Worm (Caenorhabditis elegans) whole organism, young adult: ENCODE data around the gene EEED8.15.

Experiments
- B0336.3 ChIP-seq: fragments of 200-800 bp; sonication (Bioruptor generic); IDR thresholded peaks from 2 replicates; pipeline ENCODE4 v1.3.6; 2022; ENCODE audit warnings: missing genetic modification characterization, missing compliant biosample characterization
- D2030.7 ChIP-seq: fragments of 200-800 bp; sonication (Bioruptor generic); IDR thresholded peaks from 2 replicates; pipeline ENCODE4 v1.3.6; 2022; ENCODE audit warnings: missing genetic modification reagents, missing genetic modification characterization, missing compliant biosample characterization
- F33H1.4 ChIP-seq: fragments of 200-800 bp; sonication (Bioruptor generic); IDR thresholded peaks from 2 replicates; pipeline ENCODE4 v1.3.6; 2022; ENCODE audit warnings: missing genetic modification reagents, missing genetic modification characterization, missing compliant biosample characterization
- K11D2.4 ChIP-seq: fragments of 200-800 bp; sonication (Bioruptor generic); IDR thresholded peaks from 2 replicates; pipeline ENCODE4 v1.3.6; 2022; ENCODE audit warnings: missing genetic modification reagents, missing genetic modification characterization, missing compliant biosample characterization
- Y53F4B.3 ChIP-seq: fragments of 200-800 bp; sonication (Bioruptor generic); IDR thresholded peaks from 2 replicates; pipeline ENCODE4 v1.3.6; 2022; ENCODE audit warnings: missing genetic modification reagents, missing genetic modification characterization, missing compliant biosample characterization
- Y95B8A.8 ChIP-seq: fragments of 200-800 bp; sonication (Bioruptor generic); IDR thresholded peaks from 2 replicates; pipeline ENCODE4 v1.3.6; 2022; ENCODE audit warnings: missing genetic modification reagents, missing genetic modification characterization, missing compliant biosample characterization
- attf-5 ChIP-seq: fragments of 200-800 bp; sonication (Bioruptor generic); optimal IDR thresholded peaks from 2 replicates; lab custom pipeline; 2018; ENCODE audit warnings: mild to moderate bottlenecking, missing genetic modification characterization, missing compliant biosample characterization
- attf-6 ChIP-seq: fragments of 200-800 bp; sonication (Bioruptor generic); IDR thresholded peaks from 2 replicates; pipeline ENCODE4 v1.3.6; 2022; ENCODE audit warnings: missing genetic modification reagents, missing genetic modification characterization, missing compliant biosample characterization
- ceh-40 ChIP-seq: fragments of 200-800 bp; sonication (Bioruptor generic); IDR thresholded peaks from 2 replicates; pipeline ENCODE4 v1.3.6; 2022; ENCODE audit warnings: missing genetic modification characterization, missing compliant biosample characterization
- ceh-58 ChIP-seq: fragments of 200-800 bp; sonication (Bioruptor generic); IDR thresholded peaks from 2 replicates; pipeline ENCODE4 v1.3.6; 2022; ENCODE audit warnings: missing genetic modification characterization, missing compliant biosample characterization
- chd-7 ChIP-seq: sonication (generic microtip); optimal IDR thresholded peaks from 2 replicates; lab custom pipeline; 2016; ENCODE audit warnings: mild to moderate bottlenecking, missing genetic modification characterization, moderate library complexity, missing compliant biosample characterization
- egl-44 ChIP-seq: fragments of 200-800 bp; sonication (Bioruptor generic); IDR thresholded peaks from 2 replicates; pipeline ENCODE4 v1.3.6; 2022; ENCODE audit warnings: missing genetic modification reagents, missing genetic modification characterization, missing compliant biosample characterization
- hlh-12 ChIP-seq: sonication (generic microtip); optimal IDR thresholded peaks from 2 replicates; lab custom pipeline; 2016; ENCODE audit warnings: missing genetic modification characterization, missing compliant biosample characterization
- hlh-26 ChIP-seq: fragments of 200-800 bp; sonication (Bioruptor generic); conservative IDR thresholded peaks from 2 replicates; pipeline ENCODE4 v1.3.6; 2022; ENCODE audit warnings: missing genetic modification reagents, missing genetic modification characterization, missing compliant biosample characterization
- lin-40 ChIP-seq: sonication (generic microtip); optimal IDR thresholded peaks from 2 replicates; lab custom pipeline; 2016; ENCODE audit warnings: missing genetic modification characterization, mild to moderate bottlenecking, missing compliant biosample characterization, missing genotype, missing genetic modification reagents
- lin-54 ChIP-seq: fragments of 200-800 bp; sonication (Bioruptor generic); optimal IDR thresholded peaks from 2 replicates; lab custom pipeline; 2018; ENCODE audit warnings: mild to moderate bottlenecking, missing genetic modification characterization, missing compliant biosample characterization
- lsl-1 ChIP-seq: fragments of 200-800 bp; sonication (Bioruptor generic); optimal IDR thresholded peaks from 2 replicates; lab custom pipeline; 2018; ENCODE audit warnings: mild to moderate bottlenecking, missing genetic modification characterization, moderate library complexity, missing compliant biosample characterization
- madf-6 ChIP-seq: fragments of 200-800 bp; sonication (Bioruptor generic); IDR thresholded peaks from 2 replicates; pipeline ENCODE4 v1.3.6; 2022; ENCODE audit warnings: missing genetic modification reagents, missing genetic modification characterization, missing compliant biosample characterization
- madf-8 ChIP-seq: fragments of 200-800 bp; sonication (Bioruptor generic); conservative IDR thresholded peaks from 2 replicates; pipeline ENCODE4 v1.3.6; 2022; ENCODE audit warnings: missing genetic modification reagents, missing genetic modification characterization, missing compliant biosample characterization
- mcd-1 ChIP-seq: fragments of 200-800 bp; sonication (Bioruptor generic); IDR thresholded peaks from 2 replicates; pipeline ENCODE4 v1.3.6; 2022; ENCODE audit warnings: missing genetic modification reagents, missing genetic modification characterization, missing compliant biosample characterization
- mes-4 ChIP-seq: sonication (generic microtip); optimal IDR thresholded peaks from 2 replicates; lab custom pipeline; 2016; ENCODE audit warnings: missing genotype, missing genetic modification characterization, missing compliant biosample characterization
- mxl-1 ChIP-seq: sonication (generic microtip); optimal IDR thresholded peaks from 2 replicates; lab custom pipeline; 2016; ENCODE audit warnings: missing genetic modification characterization, missing compliant biosample characterization
- nfya-1 ChIP-seq: sonication (generic microtip); optimal IDR thresholded peaks from 2 replicates; lab custom pipeline; 2017; ENCODE audit warnings: antibody characterized with exemption, missing compliant biosample characterization, missing genetic modification characterization, borderline replicate concordance; ENCODE audit not compliant: insufficient read depth
- nfya-2 ChIP-seq: fragments of 200-800 bp; sonication (Bioruptor generic); IDR thresholded peaks from 2 replicates; pipeline ENCODE4 v1.3.6; 2022; ENCODE audit warnings: missing genetic modification reagents, missing genetic modification characterization, missing compliant biosample characterization
- nhr-120 ChIP-seq: fragments of 200-800 bp; sonication (Bioruptor generic); IDR thresholded peaks from 2 replicates; pipeline ENCODE4 v1.3.6; 2022; ENCODE audit warnings: missing genetic modification characterization, missing compliant biosample characterization
- nhr-27 ChIP-seq: fragments of 200-800 bp; sonication (Bioruptor generic); optimal IDR thresholded peaks from 2 replicates; lab custom pipeline; 2018; ENCODE audit warnings: mild to moderate bottlenecking, missing genetic modification characterization, moderate library complexity, missing compliant biosample characterization
- rpc-1 ChIP-seq, 2 experiments: fragments of 150-350 bp in 1 of 2; sonication (generic microtip) in 1 of 2; optimal IDR thresholded peaks; 2 replicates each; lab custom pipeline; 2014 to 2018; ENCODE audit warnings: missing biosample characterization in 1 of 2, missing genetic modification characterization in 1 of 2, missing genetic modification reagents in 1 of 2, missing genotype in 1 of 2
- snpc-1.1 ChIP-seq: sonication (generic microtip); optimal IDR thresholded peaks from 2 replicates; lab custom pipeline; 2017; ENCODE audit warnings: missing genetic modification characterization, mild to moderate bottlenecking, missing compliant biosample characterization, antibody characterized with exemption, moderate library complexity, missing genotype, missing genetic modification reagents; ENCODE audit not compliant: insufficient read depth
- snpc-1.3 ChIP-seq: sonication (generic microtip); optimal IDR thresholded peaks from 2 replicates; lab custom pipeline; 2017; ENCODE audit warnings: missing genetic modification characterization, mild to moderate bottlenecking, missing compliant biosample characterization, antibody characterized with exemption, moderate library complexity, missing genotype, missing genetic modification reagents; ENCODE audit not compliant: insufficient read depth
- tbp1 ChIP-seq: fragments of 200-800 bp; sonication (Bioruptor generic); optimal IDR thresholded peaks from 2 replicates; lab custom pipeline; 2018; ENCODE audit warnings: mild to moderate bottlenecking, missing genetic modification characterization, missing compliant biosample characterization
- xnd-1 ChIP-seq: sonication (generic microtip); optimal IDR thresholded peaks from 2 replicates; lab custom pipeline; 2016; ENCODE audit warnings: missing genotype, missing genetic modification reagents, missing genetic modification characterization, missing compliant biosample characterization
- ztf-22 ChIP-seq: fragments of 200-800 bp; sonication (Bioruptor generic); optimal IDR thresholded peaks from 2 replicates; lab custom pipeline; 2018; ENCODE audit warnings: mild to moderate bottlenecking, missing genetic modification characterization, moderate library complexity, missing compliant biosample characterization
- ztf-25 ChIP-seq: fragments of 200-800 bp; sonication (Bioruptor generic); IDR thresholded peaks from 2 replicates; pipeline ENCODE4 v1.3.6; 2022; ENCODE audit warnings: missing genetic modification reagents, missing genetic modification characterization, missing compliant biosample characterization

Gene EEED8.15

DNA sequence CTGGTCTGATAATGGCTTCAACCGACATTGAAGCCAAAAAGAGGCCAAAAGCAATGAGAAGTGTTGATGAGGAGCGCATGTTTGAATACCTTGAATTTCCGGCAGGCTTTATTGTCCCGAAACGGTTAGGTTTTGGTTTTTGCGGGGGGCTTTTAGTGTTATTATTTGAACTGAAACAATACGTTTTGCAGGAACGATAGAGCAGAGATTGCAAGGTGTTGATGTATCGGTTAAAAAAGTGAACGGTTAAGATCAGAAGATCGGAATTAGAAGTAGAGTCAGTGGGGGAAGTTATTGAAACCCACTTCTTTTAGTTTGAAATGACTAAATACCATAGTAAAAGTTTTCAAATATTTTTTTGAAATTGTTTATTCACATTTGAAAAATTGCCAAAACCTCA, 11.5 kb upstream of the EEED8.15 start, which contains the start of gene clec-141:
TSS of gene clec-141 (minus strand) at position 101 of the 400 bp plus-strand sequence.
- TF ChIP-seq ceh-58 (GFP tag; lab: Robert Waterston, UW) (no peak), ztf-22 (GFP tag; lab: Kevin White, UChicago) (no peak), B0336.3 (GFP tag; lab: Robert Waterston, UW) (no peak), hlh-12 (no peak), chd-7 (tag; lab: Kevin White, UChicago) (no peak), nfya-1 (tag; lab: Kevin White, UChicago) (no peak), Y53F4B.3 (GFP tag; lab: Robert Waterston, UW) (no peak), attf-6 (GFP tag; lab: Robert Waterston, UW) (no peak), K11D2.4 (GFP tag; lab: Robert Waterston, UW) (no peak), egl-44 (GFP tag; lab: Robert Waterston, UW) (no peak), hlh-26 (GFP tag; lab: Robert Waterston, UW) (no peak), nhr-27 (tag; lab: Kevin White, UChicago) (no peak)

DNA sequence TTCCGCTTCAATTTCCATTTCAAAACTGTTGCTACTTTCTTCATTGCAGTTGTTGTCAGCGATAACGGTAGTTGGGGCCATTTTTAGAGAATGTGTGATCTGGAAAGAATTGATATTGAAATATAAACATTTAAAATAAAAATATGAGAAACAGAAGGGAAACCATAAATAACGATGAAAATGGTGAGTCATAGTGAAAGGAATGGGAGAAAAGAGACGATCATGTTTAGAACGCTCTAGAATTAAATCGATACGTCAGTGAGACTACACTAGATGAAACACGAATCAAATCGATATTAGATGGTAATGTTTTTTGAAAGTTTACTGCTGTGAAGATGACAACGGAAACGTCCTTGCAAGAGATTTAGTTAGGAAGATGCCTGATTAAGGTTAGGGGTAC, 10.1 kb upstream of the EEED8.15 start, which contains the start of the genes EEED8.12 and EEED8.4:
TSS of gene EEED8.12 (minus strand) at position 101 of the 400 bp plus-strand sequence.
TSS of gene EEED8.4 (plus strand) at position 396 of the 400 bp plus-strand sequence.
- TF ChIP-seq tbp1 (GFP tag; lab: Kevin White, UChicago) (no peak), mxl-1 (tag; lab: Kevin White, UChicago) (no peak), K11D2.4 (GFP tag; lab: Robert Waterston, UW) (no peak)

DNA sequence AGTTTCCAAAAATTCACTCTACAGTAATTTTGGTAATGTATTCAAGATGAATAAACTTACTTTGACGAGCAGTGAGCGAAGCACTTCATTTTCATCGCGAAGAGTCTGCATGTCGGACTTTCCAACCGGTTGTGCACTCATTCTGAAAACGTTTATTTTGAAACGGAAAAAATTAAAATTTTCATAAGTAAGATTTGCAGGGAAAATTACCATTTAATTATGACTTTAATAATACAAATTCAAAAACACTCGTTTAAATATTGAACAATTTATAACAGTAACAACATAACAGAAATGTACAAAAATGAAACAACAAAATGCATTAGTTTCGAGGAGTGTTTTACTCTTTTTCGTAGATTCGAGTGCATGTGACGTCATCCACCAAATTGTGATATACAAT, 6.6 kb upstream of the EEED8.15 start, which contains the start of the genes EEED8.13 and EEED8.18:
TSS of gene EEED8.13 (minus strand) at position 101 of the 400 bp plus-strand sequence.
TSS of gene EEED8.18 (minus strand) at position 144 of the 400 bp plus-strand sequence.
- TF ChIP-seq ztf-25 = no peak
- TF ChIP-seq mcd-1 (GFP tag; lab: Robert Waterston, UW) = no peak

DNA sequence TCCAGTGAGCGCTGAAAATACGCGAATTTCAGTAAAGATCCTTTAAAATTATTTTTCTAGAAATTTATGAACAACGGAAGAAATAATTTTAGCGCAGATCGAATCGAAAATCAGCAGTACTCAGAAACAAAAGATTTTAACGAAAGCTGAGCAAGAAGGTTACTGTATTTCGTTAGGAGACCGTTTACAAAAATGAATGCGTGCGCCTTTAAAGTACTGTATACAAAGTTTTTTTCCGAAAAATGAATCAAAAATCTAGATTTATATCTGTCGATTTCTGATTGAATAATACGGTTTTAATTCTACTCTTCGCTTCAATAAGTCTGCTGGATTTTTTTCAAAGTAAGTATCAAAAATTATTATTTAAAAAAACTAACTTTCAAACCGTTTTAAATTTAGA, 5.0 kb upstream of the EEED8.15 start, which contains the start of the genes EEED8.14 and EEED8.3:
TSS of gene EEED8.14 (minus strand) at position 13 of the 400 bp plus-strand sequence.
TSS of gene EEED8.3 (plus strand) at position 237 of the 400 bp plus-strand sequence.
- peak; percentile 85 for TF ChIP-seq F33H1.4 (GFP tag; lab: Robert Waterston, UW)
- no peak for TF ChIP-seq rpc-1 (optimal IDR thresholded peaks at IDR 0.05; lab: Kevin White, UChicago)
- no peak for TF ChIP-seq rpc-1 (tag; optimal IDR thresholded peaks at IDR 0.05; lab: Kevin White, UChicago)
- peak; percentile 61 for TF ChIP-seq madf-8
- TF ChIP-seq mes-4 (tag; lab: Kevin White, UChicago) = no peak
- TF ChIP-seq madf-6 (GFP tag; lab: Robert Waterston, UW) = peak; percentile 80
- peak; percentile 13 for TF ChIP-seq lin-54 (GFP tag; lab: Kevin White, UChicago)
- no peak for TF ChIP-seq ceh-40
- TF ChIP-seq lsl-1 = peak; percentile 90
- peak; percentile 80 for TF ChIP-seq xnd-1 (tag; lab: Kevin White, UChicago)
- no peak for TF ChIP-seq egl-44 (GFP tag; lab: Robert Waterston, UW)
- TF ChIP-seq nhr-120 (GFP tag; lab: Robert Waterston, UW) = no peak
- no peak for TF ChIP-seq snpc-1.1 (tag; lab: Kevin White, UChicago)
- no peak for TF ChIP-seq nfya-2
- TF ChIP-seq Y95B8A.8 (GFP tag; lab: Robert Waterston, UW) = no peak
- TF ChIP-seq Y53F4B.3 (GFP tag; lab: Robert Waterston, UW) = no peak
- TF ChIP-seq D2030.7 (GFP tag; lab: Robert Waterston, UW) = no peak
- TF ChIP-seq ztf-22 (GFP tag; lab: Kevin White, UChicago) = no peak
- TF ChIP-seq lin-40 = no peak
- no peak for TF ChIP-seq attf-5 (GFP tag; lab: Kevin White, UChicago)
- TF ChIP-seq snpc-1.3 (tag; lab: Kevin White, UChicago) = peak; percentile 0
